Worm (Caenorhabditis elegans) whole organism, L4/young adult: ENCODE results near the gene bus-5.

Experiments used
- W03F9.2 ChIP-seq: fragments of 150-350 bp; optimal IDR thresholded peaks from 2 replicates; lab custom pipeline; 2014; ENCODE audit warnings: missing biosample characterization, missing genetic modification characterization
- him-1 ChIP-seq: sonication (generic microtip); optimal IDR thresholded peaks from 2 replicates; lab custom pipeline; 2016; ENCODE audit warnings: missing genotype, missing genetic modification reagents, missing genetic modification characterization, missing compliant biosample characterization

- TF ChIP-seq W03F9.2 (no peak), him-1 (tag; lab: Kevin White, UChicago) (no peak)
Observed at ce11 chrX:2138923-2139322, 26.0 kb upstream of the bus-5 start.
